Fruit fly (Drosophila melanogaster) S2 (cell line): ENCODE results near the gene CG1910.

Source experiments
- CG8478 ChIP-seq: fragments of >200 bp; optimal IDR thresholded peaks from 2 replicates; lab custom pipeline; 2018
- CTCF ChIP-seq, 2 experiments: fragments of >200 bp; optimal IDR thresholded peaks; 2 replicates each; lab custom pipeline; 2018

- TF ChIP-seq CTCF (optimal IDR thresholded peaks at IDR 0.05; lab: Kevin White, UChicago), result no peak
- no peak for TF ChIP-seq CG8478 (lab: Kevin White, UChicago)
Observed at dm6 chr3R:31713306-31714123, 33.9 kb upstream of the CG1910 start, which contains the start of gene ttk.
